Worm (Caenorhabditis elegans) whole organism, L2 larva: ENCODE data around the gene abi-1.

Experiments used
- C34F6.9 ChIP-seq: fragments of 150-350 bp; optimal IDR thresholded peaks from 2 replicates; lab custom pipeline; 2014; ENCODE audit warnings: missing biosample characterization, missing genetic modification characterization
- F13H6.1 ChIP-seq: sonication (generic microtip); optimal IDR thresholded peaks from 2 replicates; lab custom pipeline; 2016; ENCODE audit warnings: missing genetic modification characterization, missing compliant biosample characterization
- R02D3.7 ChIP-seq: fragments of 150-350 bp; optimal IDR thresholded peaks from 2 replicates; lab custom pipeline; 2014; ENCODE audit warnings: missing biosample characterization, missing genetic modification characterization
- Y55F3AM.14 ChIP-seq: fragments of 200-800 bp; sonication (Bioruptor generic); optimal IDR thresholded peaks from 2 replicates; lab custom pipeline; 2018; ENCODE audit warnings: mild to moderate bottlenecking, missing genetic modification characterization, missing compliant biosample characterization
- ama-1 ChIP-seq: fragments of 150-350 bp; optimal IDR thresholded peaks from 2 replicates; lab custom pipeline; 2018; ENCODE audit warnings: inconsistent platforms
- ceh-16 ChIP-seq: fragments of 150-350 bp; optimal IDR thresholded peaks from 2 replicates; lab custom pipeline; 2014; ENCODE audit warnings: missing biosample characterization, missing genetic modification characterization
- crh-2 ChIP-seq: sonication (generic microtip); optimal IDR thresholded peaks from 2 replicates; lab custom pipeline; 2017; ENCODE audit warnings: missing biosample characterization, missing genetic modification characterization
- elt-3 ChIP-seq: sonication (generic microtip); optimal IDR thresholded peaks from 2 replicates; lab custom pipeline; 2017; ENCODE audit warnings: missing biosample characterization, missing genetic modification characterization
- lin-11 ChIP-seq: fragments of 150-350 bp; sonication (generic microtip); optimal IDR thresholded peaks from 2 replicates; lab custom pipeline; 2014; ENCODE audit warnings: missing biosample characterization, missing genetic modification characterization, inconsistent platforms, mixed read lengths
- mbf-1 ChIP-seq: sonication (generic microtip); optimal IDR thresholded peaks from 2 replicates; lab custom pipeline; 2017; ENCODE audit warnings: missing biosample characterization, missing genetic modification characterization
- nhr-10 ChIP-seq: sonication (generic microtip); optimal IDR thresholded peaks from 2 replicates; lab custom pipeline; 2017; ENCODE audit warnings: missing biosample characterization, missing genetic modification characterization
- nhr-11 ChIP-seq: fragments of 150-350 bp; optimal IDR thresholded peaks from 2 replicates; lab custom pipeline; 2014; ENCODE audit warnings: missing biosample characterization, missing genetic modification characterization
- nhr-21 ChIP-seq: fragments of 150-350 bp; optimal IDR thresholded peaks from 2 replicates; lab custom pipeline; 2014; ENCODE audit warnings: missing biosample characterization, missing genetic modification characterization
- nhr-6 ChIP-seq: fragments of 150-350 bp; optimal IDR thresholded peaks from 2 replicates; lab custom pipeline; 2014; ENCODE audit warnings: missing biosample characterization, missing genetic modification characterization
- nhr-77 ChIP-seq: fragments of 150-350 bp; optimal IDR thresholded peaks from 2 replicates; lab custom pipeline; 2014; ENCODE audit warnings: missing biosample characterization, missing genetic modification characterization
- sem-4 ChIP-seq: fragments of 150-350 bp; optimal IDR thresholded peaks from 2 replicates; lab custom pipeline; 2014; ENCODE audit warnings: missing biosample characterization, missing genetic modification reagents, missing genetic modification characterization
- sma-9 ChIP-seq, 2 experiments: fragments of 150-350 bp in 1 of 2; sonication (generic microtip) in 1 of 2; optimal IDR thresholded peaks; 2 replicates each; lab custom pipeline; 2014 to 2016; ENCODE audit warnings: missing genetic modification characterization in 2 of 2, mild to moderate bottlenecking in 1 of 2, missing biosample characterization in 1 of 2, missing compliant biosample characterization in 1 of 2, missing genetic modification reagents in 1 of 2, moderate library complexity in 1 of 2
- unc-55 ChIP-seq: fragments of 150-350 bp; sonication (generic microtip); optimal IDR thresholded peaks from 3 replicates; lab custom pipeline; 2014; ENCODE audit warnings: missing biosample characterization, missing genetic modification reagents, missing genetic modification characterization
- ztf-11 ChIP-seq: sonication (generic microtip); optimal IDR thresholded peaks from 2 replicates; lab custom pipeline; 2017; ENCODE audit warnings: missing biosample characterization, missing genetic modification characterization

The abi-1 gene

ce11 chrIII:5653692-5654105, 38.8 kb downstream of the abi-1 start (continued):
- TF ChIP-seq sem-4 (tag; lab: Kevin White, UChicago) (no peak), unc-55 (GFP tag; lab: Kevin White, UChicago) (peak; percentile 24), ztf-11 (tag; lab: Kevin White, UChicago) (no peak), nhr-21 (peak; percentile 69), R02D3.7 (tag; lab: Kevin White, UChicago) (no peak), nhr-11 (tag; lab: Kevin White, UChicago) (no peak), mbf-1 (tag; lab: Kevin White, UChicago) (no peak), ama-1 (lab: Kevin White, UChicago) (peak; percentile 86), Y55F3AM.14 (GFP tag; lab: Kevin White, UChicago) (no peak), nhr-10 (tag; lab: Kevin White, UChicago) (no peak), C34F6.9 (no peak), elt-3 (tag; lab: Kevin White, UChicago) (no peak), ceh-16 (tag; lab: Kevin White, UChicago) (no peak)
- TF ChIP-seq, all 48 proteins: peak for 12

- TF ChIP-seq F13H6.1 (tag; lab: Kevin White, UChicago) (no peak), ceh-16 (tag; lab: Kevin White, UChicago) (no peak), nhr-21 (no peak), crh-2 (no peak), sma-9 (GFP tag; optimal IDR thresholded peaks at IDR 0.05; lab: Kevin White, UChicago) (no peak), sma-9 (tag; optimal IDR thresholded peaks at IDR 0.05; lab: Kevin White, UChicago) (no peak), lin-11 (tag; lab: Kevin White, UChicago) (peak; percentile 5), nhr-77 (no peak), C34F6.9 (peak; percentile 30), nhr-6 (tag; lab: Kevin White, UChicago) (no peak)
- TF ChIP-seq, all 48 proteins: peak for 2
These were observed 49.8 kb downstream of the abi-1 start for ce11 chrIII:5642692-5643091.
